Worm (Caenorhabditis elegans) whole organism, young adult: ENCODE measurements around the gene C09G9.3.

Experiments
- C06A6.2 ChIP-seq: fragments of 200-800 bp; sonication (Bioruptor generic); conservative IDR thresholded peaks from 2 replicates; pipeline ENCODE4 v1.3.6; 2022; ENCODE audit warnings: missing genetic modification characterization, missing compliant biosample characterization
- D2030.7 ChIP-seq: fragments of 200-800 bp; sonication (Bioruptor generic); IDR thresholded peaks from 2 replicates; pipeline ENCODE4 v1.3.6; 2022; ENCODE audit warnings: missing genetic modification reagents, missing genetic modification characterization, missing compliant biosample characterization
- Y79H2A.3 ChIP-seq: fragments of 200-800 bp; sonication (Bioruptor generic); conservative IDR thresholded peaks from 2 replicates; pipeline ENCODE4 v1.3.6; 2022; ENCODE audit warnings: missing genetic modification reagents, missing genetic modification characterization, missing compliant biosample characterization
- athp-1 ChIP-seq: sonication (generic microtip); optimal IDR thresholded peaks from 2 replicates; lab custom pipeline; 2017; ENCODE audit warnings: mild to moderate bottlenecking, missing genetic modification characterization, missing compliant biosample characterization
- ceh-91 ChIP-seq: fragments of 200-800 bp; sonication (Bioruptor generic); IDR thresholded peaks from 2 replicates; pipeline ENCODE4 v1.3.6; 2022; ENCODE audit warnings: missing genetic modification reagents, missing genetic modification characterization, missing compliant biosample characterization
- die-1 ChIP-seq: sonication (generic microtip); optimal IDR thresholded peaks from 2 replicates; lab custom pipeline; 2016; ENCODE audit warnings: missing genotype, mild to moderate bottlenecking, missing genetic modification characterization, missing compliant biosample characterization
- ets-4 ChIP-seq: fragments of 200-800 bp; sonication (Bioruptor generic); optimal IDR thresholded peaks from 2 replicates; lab custom pipeline; 2018; ENCODE audit warnings: mild to moderate bottlenecking, missing genetic modification characterization, missing compliant biosample characterization
- hlh-12 ChIP-seq: sonication (generic microtip); optimal IDR thresholded peaks from 2 replicates; lab custom pipeline; 2016; ENCODE audit warnings: missing genetic modification characterization, missing compliant biosample characterization
- let-607 ChIP-seq, 2 experiments: fragments of 200-800 bp in 1 of 2; sonication (Bioruptor generic) in 1 of 2; sonication (generic microtip) in 1 of 2; optimal IDR thresholded peaks; 2 replicates each; lab custom pipeline; 2016 to 2018; ENCODE audit warnings: mild to moderate bottlenecking in 2 of 2, missing compliant biosample characterization in 2 of 2, missing genetic modification characterization in 2 of 2, moderate library complexity in 2 of 2, missing genotype in 1 of 2
- lin-26 ChIP-seq: fragments of 200-800 bp; sonication (Bioruptor generic); IDR thresholded peaks from 2 replicates; pipeline ENCODE4 v1.3.6; 2022; ENCODE audit warnings: missing genetic modification reagents, missing genetic modification characterization, missing compliant biosample characterization
- nfya-2 ChIP-seq: fragments of 200-800 bp; sonication (Bioruptor generic); IDR thresholded peaks from 2 replicates; pipeline ENCODE4 v1.3.6; 2022; ENCODE audit warnings: missing genetic modification reagents, missing genetic modification characterization, missing compliant biosample characterization
- nhr-90 ChIP-seq: sonication (generic microtip); optimal IDR thresholded peaks from 2 replicates; lab custom pipeline; 2016; ENCODE audit warnings: missing genotype, mild to moderate bottlenecking, missing genetic modification characterization, missing compliant biosample characterization
- rcor-1 ChIP-seq: fragments of 200-800 bp; sonication (Bioruptor generic); IDR thresholded peaks from 2 replicates; pipeline ENCODE4 v1.3.6; 2022; ENCODE audit warnings: missing genetic modification reagents, missing genetic modification characterization, missing compliant biosample characterization
- tbp1 ChIP-seq: fragments of 200-800 bp; sonication (Bioruptor generic); optimal IDR thresholded peaks from 2 replicates; lab custom pipeline; 2018; ENCODE audit warnings: mild to moderate bottlenecking, missing genetic modification characterization, missing compliant biosample characterization

ce11 chrIV:8921166-8921565 is 48.3 kb upstream of the C09G9.3 start:
- TF ChIP-seq nfya-2 (GFP tag; lab: Robert Waterston, UW) (no peak), ets-4 (no peak), tbp1 (GFP tag; lab: Kevin White, UChicago) (no peak), D2030.7 (GFP tag; lab: Robert Waterston, UW) (no peak), let-607 (tag; optimal IDR thresholded peaks at IDR 0.05; lab: Kevin White, UChicago) (no peak), die-1 (tag; lab: Kevin White, UChicago) (no peak), athp-1 (no peak), rcor-1 (no peak), C06A6.2 (GFP tag; lab: Robert Waterston, UW) (no peak), ceh-91 (GFP tag; lab: Robert Waterston, UW) (no peak), nhr-90 (tag; lab: Kevin White, UChicago) (no peak), lin-26 (GFP tag; lab: Robert Waterston, UW) (no peak), hlh-12 (tag; lab: Kevin White, UChicago) (no peak), Y79H2A.3 (no peak)
